Fruit fly (Drosophila melanogaster) ovary, adult (tissue): Measurements from ENCODE around the gene Seipin.
"Not testable (repeated sequence)": the region's sequence is repeated elsewhere in the genome, so short reads cannot be mapped to it uniquely, and the experiment has no call there.

Experiments used
- CG17801 ChIP-seq: fragments of 200-800 bp; optimal IDR thresholded peaks from 2 replicates; lab custom pipeline; 2019; ENCODE audit warnings: missing biosample characterization, mild to moderate bottlenecking, missing genetic modification characterization, moderate library complexity; ENCODE audit not compliant: partially characterized antibody

Seipin gene

dm6 chrX:2608470-2609157 lies 11.0 kb upstream of the Seipin start, which contains the start of gene Smyd3:
Smyd3 (minus strand) TSS chrX:2608876.
- peak; percentile 80 for TF ChIP-seq CG17801 (GFP tag; lab: Kevin White, UChicago)

dm6 chrX:2610236-2610635 lies 9.4 kb upstream of the Seipin start, which contains the start of gene eIF3g1:
eIF3g1 (minus strand) TSS chrX:2610336.
- TF ChIP-seq CG17801 (GFP tag; lab: Kevin White, UChicago) = not testable (repeated sequence)

dm6 chrX:2617417-2617816 lies 2.2 kb upstream of the Seipin start:
- TF ChIP-seq CG17801 (GFP tag; lab: Kevin White, UChicago) = no peak

- no peak for TF ChIP-seq CG17801 (GFP tag; lab: Kevin White, UChicago)
These were observed 5.0 kb downstream of the Seipin start, which contains the start of the genes brv3 and Pi4KIIIalpha for dm6 chrX:2624525-2625006. brv3 (minus strand) TSS chrX:2624575. Pi4KIIIalpha (plus strand) TSS chrX:2624804.

dm6 chrX:2625009-2625408 lies 5.4 kb downstream of the Seipin start:
- TF ChIP-seq CG17801 (GFP tag; lab: Kevin White, UChicago) = no peak

- TF ChIP-seq CG17801 (GFP tag; lab: Kevin White, UChicago) = peak; percentile 13
These were observed 14.5 kb downstream of the Seipin start, which contains the start of gene sgg for dm6 chrX:2633847-2634776. sgg (plus strand) TSS chrX:2633952.

- TF ChIP-seq CG17801 (GFP tag; lab: Kevin White, UChicago) = no peak
These were observed 15.6 kb downstream of the Seipin start for dm6 chrX:2635075-2635643.

- no peak for TF ChIP-seq CG17801 (GFP tag; lab: Kevin White, UChicago)
These were observed 16.5 kb downstream of the Seipin start for dm6 chrX:2635953-2636715.

dm6 chrX:2636825-2637535 lies 17.4 kb downstream of the Seipin start:
- no peak for TF ChIP-seq CG17801 (GFP tag; lab: Kevin White, UChicago)

- TF ChIP-seq CG17801 (GFP tag; lab: Kevin White, UChicago) = no peak
These were observed 18.3 kb downstream of the Seipin start for dm6 chrX:2637914-2638313.

dm6 chrX:2638646-2639045 lies 19.0 kb downstream of the Seipin start:
- TF ChIP-seq CG17801 (GFP tag; lab: Kevin White, UChicago) = no peak

- TF ChIP-seq CG17801 (GFP tag; lab: Kevin White, UChicago) = peak; percentile 66
These were observed 23.1 kb downstream of the Seipin start for dm6 chrX:2642484-2643379.
